Worm (Caenorhabditis elegans): ENCODE data around the gene ZK1248.5.

The ZK1248.5 gene

DNA sequence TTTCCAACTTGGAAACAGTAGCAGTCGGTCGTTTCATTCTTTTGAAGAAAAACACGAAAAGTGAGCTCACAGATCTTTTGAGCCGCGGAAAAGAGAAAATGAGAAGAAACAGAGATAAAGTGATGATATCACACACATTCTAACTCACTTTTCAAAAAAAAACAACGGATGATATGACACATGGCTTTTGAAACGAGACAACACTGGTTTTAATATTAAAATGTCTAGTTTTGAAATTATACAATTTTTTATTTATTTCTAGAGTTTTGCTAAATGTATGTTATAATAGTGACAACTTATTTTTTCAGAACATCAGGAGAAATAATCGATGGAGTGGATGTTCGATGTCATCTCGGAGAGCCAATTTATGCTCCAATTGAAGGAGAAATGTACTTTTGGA, 17.8 kb upstream of the ZK1248.5 start, which contains the start of gene K05F1.14:
Gene K05F1.14, minus strand, starts transcription at position 101 of the 400 bp plus-strand sequence.
- TF ChIP-seq F13H6.1 (tag; optimal IDR thresholded peaks at IDR 0.05) (no peak), nhr-77 (tag; optimal IDR thresholded peaks at IDR 0.05) (no peak), lin-39 (tag; optimal IDR thresholded peaks at IDR 0.05) (no peak), unc-39 (tag; optimal IDR thresholded peaks at IDR 0.05) (no peak), gmeb-1 (tag; optimal IDR thresholded peaks at IDR 0.05) (no peak), egl-27 (tag; optimal IDR thresholded peaks at IDR 0.05) (no peak), ceh-82 (tag; optimal IDR thresholded peaks at IDR 0.05) (no peak), R02D3.7 (tag; optimal IDR thresholded peaks at IDR 0.05) (no peak), nhr-129 (tag; optimal IDR thresholded peaks at IDR 0.05) (no peak), sem-4 (tag; optimal IDR thresholded peaks at IDR 0.05) (no peak), nhr-11 (tag; optimal IDR thresholded peaks at IDR 0.05) (no peak), sma-3 (GFP tag; optimal IDR thresholded peaks at IDR 0.05) (no peak), zag-1 (tag; optimal IDR thresholded peaks at IDR 0.05) (no peak), blmp-1 (tag; optimal IDR thresholded peaks at IDR 0.05; ENCODE audit: insufficient read depth) (no peak)

DNA sequence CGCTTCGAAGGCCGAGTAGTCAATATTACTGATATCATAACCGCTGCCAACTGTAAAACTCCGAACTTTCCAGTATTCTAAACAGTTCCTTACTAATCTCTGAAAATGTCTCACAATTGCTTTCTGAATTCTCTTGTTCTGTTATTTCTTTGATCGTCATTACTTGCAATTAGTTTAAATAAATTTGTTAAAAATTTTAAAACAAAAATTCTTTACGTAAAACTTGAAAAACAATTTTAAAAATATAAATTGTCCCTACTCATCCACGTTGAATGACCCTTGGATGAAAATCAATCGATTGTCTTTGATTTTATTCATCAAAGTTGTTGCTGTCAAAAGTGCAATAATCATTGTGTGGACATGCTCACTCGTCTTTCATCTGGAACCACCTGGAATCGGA, 16.1 kb upstream of the ZK1248.5 start, which contains the start of gene acdh-8:
Gene acdh-8, plus strand, starts transcription at position 301 of the 400 bp plus-strand sequence.
- TF ChIP-seq Y55F3AM.14 (GFP tag; optimal IDR thresholded peaks at IDR 0.05) (no peak), mbf-1 (tag; optimal IDR thresholded peaks at IDR 0.05) (no peak), ama-1 (optimal IDR thresholded peaks at IDR 0.05) (no peak), peb-1 (tag; optimal IDR thresholded peaks at IDR 0.05) (no peak), lsy-2 (tag; optimal IDR thresholded peaks at IDR 0.05) (no peak), ztf-11 (tag; optimal IDR thresholded peaks at IDR 0.05) (no peak), skn-1 (tag; optimal IDR thresholded peaks at IDR 0.05) (no peak), F13H6.1 (tag; optimal IDR thresholded peaks at IDR 0.05) (no peak)

DNA sequence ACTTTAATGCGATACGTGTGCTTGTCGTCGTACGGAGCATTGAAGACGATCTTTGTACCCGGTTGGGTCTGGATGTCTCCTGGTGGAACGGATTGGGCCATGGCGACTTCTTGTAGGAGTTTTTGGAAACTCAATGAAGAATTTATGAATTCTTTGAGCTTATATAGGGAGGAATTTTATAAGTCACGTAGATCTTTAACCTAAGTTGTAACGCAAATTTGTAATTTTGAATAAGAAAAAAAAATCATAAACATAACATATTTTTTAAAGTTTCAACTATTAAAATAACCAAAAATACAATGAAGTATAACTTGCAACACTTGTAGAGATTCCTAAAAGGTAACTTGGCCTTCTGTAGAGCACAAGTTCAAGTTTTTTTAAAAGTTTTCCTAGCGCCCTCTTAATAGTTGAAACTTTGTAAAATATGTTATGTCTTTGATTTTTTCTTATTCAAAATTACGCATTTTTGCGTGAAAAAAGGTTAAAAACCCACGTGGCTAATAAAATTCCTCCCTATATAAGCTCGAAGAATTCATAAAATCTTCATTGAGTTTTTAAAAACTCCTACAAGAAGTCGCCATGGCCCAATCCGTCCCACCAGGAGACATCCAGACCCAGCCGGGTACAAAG, 12.9 kb upstream of the ZK1248.5 start, which contains the start of the genes msp-63 and msp-142:
Gene msp-63, minus strand, starts transcription at position 101 of the 630 bp plus-strand sequence.
Gene msp-142, plus strand, starts transcription at position 580 of the 630 bp plus-strand sequence.
- TF ChIP-seq alr-1 (tag; optimal IDR thresholded peaks at IDR 0.05) (no peak), aly-2 (tag; optimal IDR thresholded peaks at IDR 0.05) (no peak), F13H6.1 (tag; optimal IDR thresholded peaks at IDR 0.05) (no peak), dmd-4 (tag; optimal IDR thresholded peaks at IDR 0.05) (no peak)

DNA sequence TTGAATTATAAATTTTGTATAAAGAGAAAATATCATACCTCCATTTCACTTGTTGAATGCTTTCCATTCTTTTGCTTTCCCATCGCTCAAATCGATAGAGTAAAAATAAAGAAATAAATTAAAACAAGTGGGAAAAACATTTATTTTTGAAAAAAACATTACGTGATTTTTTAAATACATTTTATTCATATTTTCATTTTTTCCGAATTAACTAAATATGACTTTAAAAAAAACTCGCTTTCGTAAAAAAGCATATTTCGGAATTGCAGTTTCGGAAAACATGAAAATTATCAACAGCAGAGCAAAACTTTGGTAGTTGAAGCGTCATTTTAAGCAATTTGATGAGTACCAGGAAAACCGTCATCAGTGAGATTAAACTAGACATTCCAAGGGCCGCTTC, 10.8 kb upstream of the ZK1248.5 start, which contains the start of gene K05F1.8:
Gene K05F1.8, minus strand, starts transcription at position 101 of the 400 bp plus-strand sequence.
- TF ChIP-seq peb-1 (tag; optimal IDR thresholded peaks at IDR 0.05) (no peak), mdl-1 (tag; optimal IDR thresholded peaks at IDR 0.05) (no peak), nhr-25 (tag; optimal IDR thresholded peaks at IDR 0.05) (no peak), nhr-6 (tag; optimal IDR thresholded peaks at IDR 0.05) (no peak), sma-3 (GFP tag; optimal IDR thresholded peaks at IDR 0.05) (no peak), unc-62 (GFP tag; optimal IDR thresholded peaks at IDR 0.05) (no peak), fos-1 (tag; optimal IDR thresholded peaks at IDR 0.05) (no peak), dmd-4 (tag; optimal IDR thresholded peaks at IDR 0.05) (no peak), ama-1 (optimal IDR thresholded peaks at IDR 0.05) (no peak)

DNA sequence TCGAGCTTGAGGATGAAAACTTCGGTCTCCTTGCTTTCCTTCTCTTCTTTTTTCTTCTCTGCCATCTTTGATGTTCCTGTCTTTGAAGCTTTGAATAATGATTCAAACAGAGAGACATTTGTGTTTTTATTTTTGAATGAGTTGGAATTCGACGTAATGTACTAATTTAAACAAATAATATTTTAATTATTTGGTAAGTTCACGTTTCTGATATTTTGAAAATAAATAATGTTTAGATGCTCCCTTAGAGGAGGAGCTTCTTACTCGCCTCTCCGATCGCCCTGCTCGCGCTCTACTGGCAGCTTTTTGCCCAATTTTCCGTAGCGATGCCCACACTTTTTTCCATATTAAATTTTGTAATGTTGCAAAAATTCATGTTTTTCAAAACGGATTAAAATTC, 9.2 kb upstream of the ZK1248.5 start, which contains the start of the genes K05F1.9 and K05F1.1:
Gene K05F1.9, minus strand, starts transcription at position 101 of the 400 bp plus-strand sequence.
Gene K05F1.1, plus strand, starts transcription at position 308 of the 400 bp plus-strand sequence.
- TF ChIP-seq sma-9 (GFP tag; optimal IDR thresholded peaks at IDR 0.05) (no peak), sma-9 (tag; optimal IDR thresholded peaks at IDR 0.05) (no peak), lsy-2 (tag; optimal IDR thresholded peaks at IDR 0.05) (no peak), snpc-4 (tag; optimal IDR thresholded peaks at IDR 0.05) (no peak), nhr-23 (tag; optimal IDR thresholded peaks at IDR 0.05) (no peak), nhr-11 (tag; optimal IDR thresholded peaks at IDR 0.05) (no peak), ztf-4 (tag; optimal IDR thresholded peaks at IDR 0.05) (no peak), nhr-25 (tag; optimal IDR thresholded peaks at IDR 0.05) (no peak), sem-4 (tag; optimal IDR thresholded peaks at IDR 0.05) (no peak), alr-1 (tag; optimal IDR thresholded peaks at IDR 0.05) (no peak), nhr-129 (tag; optimal IDR thresholded peaks at IDR 0.05) (no peak), ceh-82 (tag; optimal IDR thresholded peaks at IDR 0.05) (no peak), ztf-11 (tag; optimal IDR thresholded peaks at IDR 0.05) (no peak), blmp-1 (tag; optimal IDR thresholded peaks at IDR 0.05; ENCODE audit: insufficient read depth) (no peak), sma-3 (GFP tag; optimal IDR thresholded peaks at IDR 0.05) (no peak), unc-55 (GFP tag; optimal IDR thresholded peaks at IDR 0.05) (no peak), nhr-6 (tag; optimal IDR thresholded peaks at IDR 0.05) (no peak), fos-1 (tag; optimal IDR thresholded peaks at IDR 0.05) (no peak), gmeb-1 (tag; optimal IDR thresholded peaks at IDR 0.05) (no peak)

All from whole organism, L2 larva.